Worm (Caenorhabditis elegans) whole organism, L2 larva: ENCODE results near the gene C35D10.7.

Experiments used
- nhr-25 ChIP-seq: fragments of 150-350 bp; sonication (generic microtip); optimal IDR thresholded peaks from 3 replicates; lab custom pipeline; 2014; ENCODE audit warnings: missing biosample characterization, missing genetic modification characterization
- nhr-6 ChIP-seq: fragments of 150-350 bp; optimal IDR thresholded peaks from 2 replicates; lab custom pipeline; 2014; ENCODE audit warnings: missing biosample characterization, missing genetic modification characterization

ce11 chrIII:4811195-4811594 is 44.8 kb upstream of the C35D10.7 start, which contains the start of gene C38D4.7:
- no peak for TF ChIP-seq nhr-6 (tag; lab: Kevin White, UChicago)
- no peak for TF ChIP-seq nhr-25 (tag; lab: Kevin White, UChicago)
